Fruit fly (Drosophila melanogaster): ENCODE data around the gene CG34256.

dm6 chr3L:19037051-19037450 is 47.4 kb upstream of the CG34256 start:
- TF ChIP-seq CG8301 (tag; optimal IDR thresholded peaks at IDR 0.05): no peak
- no peak for TF ChIP-seq EcR (GFP tag; optimal IDR thresholded peaks at IDR 0.05)
- TF ChIP-seq CG13204 (GFP tag; optimal IDR thresholded peaks at IDR 0.05): no peak
- no peak for TF ChIP-seq CG8159 (tag; optimal IDR thresholded peaks at IDR 0.05)
- TF ChIP-seq CG10348 (GFP tag; IDR thresholded peaks at IDR 0.05): no peak
- TF ChIP-seq CG15710 (tag; optimal IDR thresholded peaks at IDR 0.05): no peak
- TF ChIP-seq Pif1A (GFP tag; optimal IDR thresholded peaks at IDR 0.05): no peak
- no peak for TF ChIP-seq Snoo (tag; optimal IDR thresholded peaks at IDR 0.05)
